Fruit fly (Drosophila melanogaster) whole organism, pupa: Measurements from ENCODE around the gene CG15543.

ENCODE experiments used
- CG12605 ChIP-seq: fragments of 200-800 bp; sonication (Bioruptor generic); IDR thresholded peaks from 2 replicates; pipeline ENCODE4 v1.3.6; 2022; ENCODE audit warnings: missing biosample characterization, missing genetic modification characterization
- CG13204 ChIP-seq: fragments of 200-800 bp; sonication (Bioruptor generic); optimal IDR thresholded peaks from 2 replicates; lab custom pipeline; 2018; ENCODE audit warnings: missing biosample characterization, mild to moderate bottlenecking, missing genetic modification characterization, moderate library complexity
- CG14655 ChIP-seq: fragments of 200-800 bp; sonication (Bioruptor generic); optimal IDR thresholded peaks from 3 replicates; lab custom pipeline; 2017; ENCODE audit warnings: mild to moderate bottlenecking, missing biosample characterization, missing genetic modification reagents, missing genetic modification characterization
- CG17806 ChIP-seq: fragments of 200-800 bp; sonication (Bioruptor generic); optimal IDR thresholded peaks from 2 replicates; lab custom pipeline; 2018; ENCODE audit warnings: missing biosample characterization, mild to moderate bottlenecking, missing genetic modification characterization, moderate library complexity
- CG32121 ChIP-seq: fragments of 200-800 bp; sonication (Bioruptor generic); IDR thresholded peaks from 2 replicates; pipeline ENCODE4 v1.3.6; 2022; ENCODE audit warnings: missing biosample characterization, missing genetic modification characterization
- CG34367 ChIP-seq: fragments of 200-800 bp; sonication (Bioruptor generic); optimal IDR thresholded peaks from 2 replicates; lab custom pipeline; 2018; ENCODE audit warnings: missing biosample characterization, mild to moderate bottlenecking, missing genetic modification characterization
- CG4496 ChIP-seq: fragments of 200-800 bp; sonication (Bioruptor generic); IDR thresholded peaks from 3 replicates; pipeline ENCODE4 v1.3.6; 2022; ENCODE audit warnings: missing biosample characterization, missing genetic modification characterization
- CG8159 ChIP-seq: fragments of 200-800 bp; sonication (Bioruptor generic); optimal IDR thresholded peaks from 3 replicates; lab custom pipeline; 2018; ENCODE audit warnings: missing biosample characterization, mild to moderate bottlenecking, missing genetic modification characterization, moderate library complexity
- CG8301 ChIP-seq: fragments of 200-800 bp; sonication (Bioruptor generic); optimal IDR thresholded peaks from 2 replicates; lab custom pipeline; 2018; ENCODE audit warnings: missing biosample characterization, mild to moderate bottlenecking, missing genetic modification characterization
- CG9948 ChIP-seq: fragments of 200-800 bp; sonication (Bioruptor generic); optimal IDR thresholded peaks from 2 replicates; lab custom pipeline; 2018; ENCODE audit warnings: missing biosample characterization, mild to moderate bottlenecking, missing genetic modification characterization, moderate library complexity
- D1 ChIP-seq: fragments of 200-800 bp; sonication (Bioruptor generic); optimal IDR thresholded peaks from 2 replicates; lab custom pipeline; 2018; ENCODE audit warnings: missing biosample characterization, mild to moderate bottlenecking, missing genetic modification characterization, moderate library complexity
- EcR ChIP-seq: fragments of 200-800 bp; sonication (Bioruptor generic); optimal IDR thresholded peaks from 3 replicates; lab custom pipeline; 2019; ENCODE audit warnings: missing biosample characterization, missing genetic modification characterization, mild to moderate bottlenecking, moderate library complexity, missing genetic modification reagents
- Snoo ChIP-seq: fragments of 200-800 bp; sonication (Bioruptor generic); optimal IDR thresholded peaks from 3 replicates; lab custom pipeline; 2017; ENCODE audit warnings: missing biosample characterization, mild to moderate bottlenecking, missing genetic modification characterization, inconsistent platforms
- fd96Ca ChIP-seq: fragments of 200-800 bp; sonication (Bioruptor generic); IDR thresholded peaks from 3 replicates; pipeline ENCODE4 v1.3.6; 2022; ENCODE audit warnings: missing biosample characterization, missing genetic modification characterization

- TF ChIP-seq EcR (GFP tag; lab: Kevin White, UChicago) (no peak), CG9948 (tag; lab: Kevin White, UChicago) (no peak), fd96Ca (GFP tag; lab: Robert Waterston, UW) (no peak), CG17806 (no peak), CG32121 (GFP tag; lab: Robert Waterston, UW) (no peak), CG34367 (tag; lab: Kevin White, UChicago) (no peak), CG14655 (GFP tag; lab: Kevin White, UChicago) (peak; percentile 5), Snoo (tag; lab: Kevin White, UChicago) (no peak), CG12605 (no peak), D1 (tag; lab: Kevin White, UChicago) (no peak), CG13204 (GFP tag; lab: Kevin White, UChicago) (no peak), CG8301 (tag; lab: Kevin White, UChicago) (no peak), CG4496 (GFP tag; lab: Robert Waterston, UW) (peak; percentile 33; the same call in 1 of the 3 replicates), CG8159 (peak; percentile 10)
Observed at dm6 chr3R:30758725-30759714, 16.3 kb downstream of the CG15543 start.
